Worm (Caenorhabditis elegans): Measurements from ENCODE around the gene M03E7.2.

M03E7.2 gene

DNA sequence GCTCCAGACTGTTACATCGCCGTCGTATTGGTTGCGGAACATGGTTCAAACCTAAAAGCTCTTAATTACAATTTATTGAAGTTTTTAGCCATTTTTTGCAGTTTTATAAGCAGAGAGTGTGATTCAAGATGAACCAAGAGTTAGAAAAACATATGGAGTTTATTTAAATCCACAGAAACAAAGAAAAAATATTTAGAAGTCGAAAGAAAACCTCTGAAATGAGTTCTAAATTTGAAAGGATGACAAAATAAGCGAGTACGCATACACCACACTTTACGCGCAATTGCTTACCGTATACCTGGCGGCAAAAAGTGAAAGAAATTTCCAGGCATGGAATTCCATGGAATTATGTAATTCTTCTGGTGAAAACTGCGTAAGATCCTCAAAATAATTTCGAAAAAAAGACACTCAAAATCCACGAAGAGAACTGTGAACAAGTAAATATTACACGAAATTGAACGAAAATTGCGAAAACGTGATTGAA, 33.1 kb upstream of the M03E7.2 start, which contains the start of gene pas-6:
TSS of gene pas-6 (minus strand) at position 51 of the 484 bp plus-strand sequence.
- no peak for TF ChIP-seq ets-5 (GFP tag; IDR thresholded peaks at IDR 0.05)
- no peak for TF ChIP-seq ztf-4 (tag; optimal IDR thresholded peaks at IDR 0.05)
- TF ChIP-seq ceh-82 (tag; optimal IDR thresholded peaks at IDR 0.05): peak in 1 of 3 experiments; percentile 27
- TF ChIP-seq snpc-4 (tag; optimal IDR thresholded peaks at IDR 0.05): no peak
- peak; percentile 66 for TF ChIP-seq blmp-1 (tag; optimal IDR thresholded peaks at IDR 0.05)
- TF ChIP-seq unc-86 (tag; optimal IDR thresholded peaks at IDR 0.05): no peak
- peak; percentile 18 for TF ChIP-seq nhr-71 (tag; optimal IDR thresholded peaks at IDR 0.05)
- peak; percentile 48 for TF ChIP-seq C16A3.4 (tag; optimal IDR thresholded peaks at IDR 0.05)
- TF ChIP-seq lin-35 (GFP tag; optimal IDR thresholded peaks at IDR 0.05): peak; percentile 56 to 76
- no peak for TF ChIP-seq hlh-4 (tag; optimal IDR thresholded peaks at IDR 0.05)
- TF ChIP-seq mep-1 (tag; optimal IDR thresholded peaks at IDR 0.05): peak; percentile 55
- TF ChIP-seq lsy-2 (tag; optimal IDR thresholded peaks at IDR 0.05): peak; percentile 93 to 98
- peak; percentile 48 for TF ChIP-seq snu-23 (GFP tag; optimal IDR thresholded peaks at IDR 0.05)
- TF ChIP-seq fkh-4 (tag; optimal IDR thresholded peaks at IDR 0.05; ENCODE audit: borderline replicate concordance): no peak
- no peak for TF ChIP-seq mef-2 (tag; optimal IDR thresholded peaks at IDR 0.05)
- TF ChIP-seq pax-3 (tag; optimal IDR thresholded peaks at IDR 0.05): no peak
- no peak for TF ChIP-seq aha-1 (tag; optimal IDR thresholded peaks at IDR 0.05)
- TF ChIP-seq mab-9 (GFP tag; IDR thresholded peaks at IDR 0.05): no peak
- TF ChIP-seq unc-130 (tag; optimal IDR thresholded peaks at IDR 0.05): no peak
- TF ChIP-seq F16B12.6 (tag; optimal IDR thresholded peaks at IDR 0.05): peak; percentile 85
- TF ChIP-seq skn-1 (tag; optimal IDR thresholded peaks at IDR 0.05): peak; percentile 90
- TF ChIP-seq dpl-1 (GFP tag; optimal IDR thresholded peaks at IDR 0.05): peak; percentile 28 to 76 (median 52)
- peak; percentile 52 to 63 for TF ChIP-seq efl-1 (optimal IDR thresholded peaks at IDR 0.05)
- TF ChIP-seq efl-1 (GFP tag; optimal IDR thresholded peaks at IDR 0.05 in 1 of 2): peak; percentile 67 to 93
- no peak for TF ChIP-seq ztf-11 (tag; optimal IDR thresholded peaks at IDR 0.05)

DNA sequence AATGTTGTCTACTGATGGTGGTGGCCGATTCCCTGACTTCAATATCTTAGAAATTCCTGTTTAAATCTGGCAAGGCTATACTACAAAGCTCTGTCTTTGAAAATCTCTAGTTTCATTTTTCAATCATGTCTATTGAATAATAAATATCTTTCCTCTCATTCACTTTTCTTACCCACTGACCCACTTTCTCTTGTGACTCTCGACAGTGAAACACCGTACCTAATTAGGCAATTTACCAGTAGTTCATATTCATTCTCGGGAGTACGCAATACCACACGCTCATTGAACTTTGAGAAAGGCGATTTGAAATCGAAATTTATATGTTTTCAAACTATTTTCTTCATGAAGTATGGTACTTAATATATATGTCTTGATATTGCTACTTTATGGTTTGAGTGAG, 32.6 kb upstream of the M03E7.2 start, which contains the start of gene CD4.11:
TSS of gene CD4.11 (plus strand) at position 301 of the 400 bp plus-strand sequence.
- no peak for TF ChIP-seq nhr-84 (tag; optimal IDR thresholded peaks at IDR 0.05)
- TF ChIP-seq blmp-1 (tag; optimal IDR thresholded peaks at IDR 0.05): peak; percentile 39
- no peak for TF ChIP-seq lin-35 (GFP tag; optimal IDR thresholded peaks at IDR 0.05)
- TF ChIP-seq nhr-19 (GFP tag; conservative IDR thresholded peaks at IDR 0.05): no peak
- no peak for TF ChIP-seq unc-86 (tag; optimal IDR thresholded peaks at IDR 0.05)

DNA sequence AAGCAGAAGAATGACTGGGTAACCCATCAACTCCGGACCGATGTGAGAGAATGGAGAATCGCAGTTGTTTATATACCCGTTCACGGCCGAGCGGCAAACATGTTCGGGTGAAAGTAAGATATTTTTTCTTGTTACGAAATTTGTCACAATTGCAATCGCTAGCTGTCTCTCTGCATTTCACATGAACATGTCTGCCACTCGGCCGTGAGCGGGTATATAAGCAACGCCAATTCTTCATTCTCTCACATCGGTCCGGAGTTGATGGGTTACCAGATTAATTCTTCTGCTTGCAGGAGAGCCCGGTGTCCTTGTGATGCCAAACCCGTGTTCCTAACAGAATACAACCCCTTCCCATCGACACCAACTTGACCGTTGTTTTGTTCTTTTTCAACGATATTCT, 30.4 kb upstream of the M03E7.2 start:
- TF ChIP-seq grh-1 (GFP tag; IDR thresholded peaks at IDR 0.05) (no peak), egl-13 (tag; optimal IDR thresholded peaks at IDR 0.05) (no peak), nhr-237 (tag; optimal IDR thresholded peaks at IDR 0.05) (no peak), ceh-63 (GFP tag; optimal IDR thresholded peaks at IDR 0.05) (no peak), F16B12.6 (tag; optimal IDR thresholded peaks at IDR 0.05) (peak; percentile 35), xbp-1 (tag; optimal IDR thresholded peaks at IDR 0.05) (no peak), vab-15 (tag; optimal IDR thresholded peaks at IDR 0.05) (no peak), elt-2 (tag; optimal IDR thresholded peaks at IDR 0.05) (no peak), mdl-1 (tag; optimal IDR thresholded peaks at IDR 0.05) (no peak), fkh-4 (tag; optimal IDR thresholded peaks at IDR 0.05; ENCODE audit: borderline replicate concordance) (no peak), lin-14 (GFP tag; optimal IDR thresholded peaks at IDR 0.05) (no peak), tbx-2 (tag; optimal IDR thresholded peaks at IDR 0.05) (no peak), Y116A8C.19 (tag; optimal IDR thresholded peaks at IDR 0.05; ENCODE audit: borderline replicate concordance) (no peak), ceh-88 (GFP tag; IDR thresholded peaks at IDR 0.05) (no peak), irx-1 (tag; optimal IDR thresholded peaks at IDR 0.05) (no peak), nhr-77 (tag; optimal IDR thresholded peaks at IDR 0.05) (no peak), unc-130 (tag; optimal IDR thresholded peaks at IDR 0.05) (no peak), nhr-12 (tag; optimal IDR thresholded peaks at IDR 0.05) (no peak), ztf-4 (tag; optimal IDR thresholded peaks at IDR 0.05) (no peak), C16A3.4 (tag; optimal IDR thresholded peaks at IDR 0.05) (no peak), unc-98 (GFP tag; IDR thresholded peaks at IDR 0.05) (no peak), unc-86 (tag; optimal IDR thresholded peaks at IDR 0.05) (no peak), mep-1 (tag; optimal IDR thresholded peaks at IDR 0.05) (no peak), isw-1 (GFP tag; IDR thresholded peaks at IDR 0.05) (no peak), hlh-4 (tag; optimal IDR thresholded peaks at IDR 0.05) (no peak), dpl-1 (GFP tag; optimal IDR thresholded peaks at IDR 0.05) (no peak), sup-37 (GFP tag; optimal IDR thresholded peaks at IDR 0.05) (no peak), blmp-1 (tag; optimal IDR thresholded peaks at IDR 0.05) (no peak), unc-62 (GFP tag; optimal IDR thresholded peaks at IDR 0.05) (no peak), nhr-85 (tag) (no peak), lsy-2 (tag; optimal IDR thresholded peaks at IDR 0.05) (peak in 1 of 2 experiments; percentile 55), efl-1 (optimal IDR thresholded peaks at IDR 0.05) (no peak), efl-1 (GFP tag; optimal IDR thresholded peaks at IDR 0.05 in 1 of 2) (peak in 1 of 2 experiments; percentile 65), skn-1 (tag; optimal IDR thresholded peaks at IDR 0.05) (peak; percentile 48), sptf-1 (tag; optimal IDR thresholded peaks at IDR 0.05) (no peak)
